Worm (Caenorhabditis elegans) whole organism, early embryonic: ENCODE data around the gene csp-1.

ENCODE experiments used
- B0310.2 ChIP-seq: sonication (generic microtip); optimal IDR thresholded peaks from 2 replicates; lab custom pipeline; 2016; ENCODE audit warnings: mild to moderate bottlenecking, missing genetic modification characterization, missing compliant biosample characterization
- F13C5.2 ChIP-seq: sonication (generic microtip); optimal IDR thresholded peaks from 2 replicates; lab custom pipeline; 2017; ENCODE audit warnings: mild to moderate bottlenecking, missing genetic modification characterization, inconsistent platforms, missing compliant biosample characterization
- aly-1 ChIP-seq: sonication (generic microtip); optimal IDR thresholded peaks from 2 replicates; lab custom pipeline; 2016; ENCODE audit warnings: missing genetic modification characterization, missing compliant biosample characterization
- ama-1 ChIP-seq: fragments of 150-350 bp; optimal IDR thresholded peaks from 2 replicates; lab custom pipeline; 2014
- ceh-13 ChIP-seq: fragments of 200-800 bp; sonication (Bioruptor generic); optimal IDR thresholded peaks from 2 replicates; lab custom pipeline; 2018; ENCODE audit warnings: mild to moderate bottlenecking, missing genetic modification characterization, missing compliant biosample characterization
- ceh-36 ChIP-seq: sonication (generic microtip); optimal IDR thresholded peaks from 2 replicates; lab custom pipeline; 2016; ENCODE audit warnings: missing genetic modification characterization, inconsistent platforms, missing compliant biosample characterization
- ets-7 ChIP-seq: sonication (generic microtip); optimal IDR thresholded peaks from 2 replicates; lab custom pipeline; 2016; ENCODE audit warnings: missing genotype, missing genetic modification characterization, missing compliant biosample characterization
- flt-1 ChIP-seq: fragments of 200-800 bp; sonication (Bioruptor generic); IDR thresholded peaks from 2 replicates; pipeline ENCODE4 v1.3.6; 2022; ENCODE audit warnings: missing genetic modification characterization, missing compliant biosample characterization
- hmbx-1 ChIP-seq: sonication (generic microtip); optimal IDR thresholded peaks from 2 replicates; lab custom pipeline; 2016; ENCODE audit warnings: mild to moderate bottlenecking, missing genetic modification characterization, missing compliant biosample characterization
- hmg-4 ChIP-seq: fragments of 200-800 bp; sonication (Bioruptor generic); optimal IDR thresholded peaks from 2 replicates; lab custom pipeline; 2018; ENCODE audit warnings: mild to moderate bottlenecking, missing genetic modification characterization, missing compliant biosample characterization
- hnd-1 ChIP-seq: sonication (generic microtip); optimal IDR thresholded peaks from 2 replicates; lab custom pipeline; 2016; ENCODE audit warnings: missing genetic modification characterization, missing compliant biosample characterization
- pes-1 ChIP-seq: fragments of 200-800 bp; sonication (Bioruptor generic); IDR thresholded peaks from 2 replicates; pipeline ENCODE4 v1.3.6; 2022; ENCODE audit warnings: missing genetic modification reagents, missing genetic modification characterization, missing compliant biosample characterization
- scrt-1 ChIP-seq: fragments of 200-800 bp; sonication (Bioruptor generic); IDR thresholded peaks from 2 replicates; pipeline ENCODE4 v1.3.6; 2022; ENCODE audit warnings: missing genetic modification characterization, missing compliant biosample characterization
- sea-1 ChIP-seq: fragments of 200-800 bp; sonication (Bioruptor generic); conservative IDR thresholded peaks from 2 replicates; pipeline ENCODE4 v1.3.6; 2022; ENCODE audit warnings: missing genetic modification characterization, missing compliant biosample characterization
- tbx-11 ChIP-seq: fragments of 200-800 bp; sonication (Bioruptor generic); IDR thresholded peaks from 2 replicates; pipeline ENCODE4 v1.3.6; 2022; ENCODE audit warnings: missing genetic modification characterization, missing compliant biosample characterization
- tbx-37 ChIP-seq: fragments of 200-800 bp; sonication (Bioruptor generic); conservative IDR thresholded peaks from 2 replicates; pipeline ENCODE4 v1.3.6; 2022; ENCODE audit warnings: missing genetic modification reagents, missing genetic modification characterization, missing compliant biosample characterization
- tra-4 ChIP-seq: sonication (generic microtip); optimal IDR thresholded peaks from 2 replicates; lab custom pipeline; 2017; ENCODE audit warnings: missing genetic modification characterization, missing compliant biosample characterization

The csp-1 gene

DNA sequence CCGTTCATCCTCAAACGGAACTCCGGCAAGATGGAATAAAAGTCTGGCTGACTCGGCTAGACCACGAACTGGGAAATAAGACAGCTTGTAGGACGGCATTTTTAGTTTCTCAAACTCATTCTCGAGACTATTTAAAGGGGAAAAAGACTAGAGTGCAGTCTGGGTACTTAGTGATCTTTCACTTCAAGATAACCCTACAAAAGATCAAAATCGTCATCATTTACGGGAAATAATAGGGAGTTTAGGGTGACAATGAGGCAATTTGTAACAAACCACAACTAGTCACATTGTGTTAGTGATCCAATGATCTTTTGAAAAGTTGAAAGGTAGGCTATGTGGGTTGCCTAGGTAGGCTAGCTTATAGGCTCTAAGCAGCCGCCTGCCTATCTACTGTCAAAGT lies 15.0 kb downstream of the csp-1 start, which contains the start of gene gst-14:
gst-14 (minus strand) TSS at position 101 of the 400 bp plus-strand sequence.
- no peak for TF ChIP-seq ceh-36 (tag; lab: Kevin White, UChicago)
- TF ChIP-seq hnd-1 (tag; lab: Kevin White, UChicago), result no peak
- no peak for TF ChIP-seq sea-1 (GFP tag; lab: Robert Waterston, UW)
- no peak for TF ChIP-seq tbx-37 (GFP tag; lab: Robert Waterston, UW)
- no peak for TF ChIP-seq F13C5.2 (tag; lab: Kevin White, UChicago)
- no peak for TF ChIP-seq tra-4 (tag; lab: Kevin White, UChicago)
- no peak for TF ChIP-seq ets-7 (tag; lab: Kevin White, UChicago)
- TF ChIP-seq ceh-13, result no peak
- no peak for TF ChIP-seq aly-1
- no peak for TF ChIP-seq flt-1 (GFP tag; lab: Robert Waterston, UW)
- TF ChIP-seq ama-1, result no peak
- no peak for TF ChIP-seq pes-1 (GFP tag; lab: Robert Waterston, UW)
- no peak for TF ChIP-seq tbx-11 (GFP tag; lab: Robert Waterston, UW)
- no peak for TF ChIP-seq scrt-1 (GFP tag; lab: Robert Waterston, UW)
- no peak for TF ChIP-seq hmg-4 (GFP tag; lab: Kevin White, UChicago)

DNA sequence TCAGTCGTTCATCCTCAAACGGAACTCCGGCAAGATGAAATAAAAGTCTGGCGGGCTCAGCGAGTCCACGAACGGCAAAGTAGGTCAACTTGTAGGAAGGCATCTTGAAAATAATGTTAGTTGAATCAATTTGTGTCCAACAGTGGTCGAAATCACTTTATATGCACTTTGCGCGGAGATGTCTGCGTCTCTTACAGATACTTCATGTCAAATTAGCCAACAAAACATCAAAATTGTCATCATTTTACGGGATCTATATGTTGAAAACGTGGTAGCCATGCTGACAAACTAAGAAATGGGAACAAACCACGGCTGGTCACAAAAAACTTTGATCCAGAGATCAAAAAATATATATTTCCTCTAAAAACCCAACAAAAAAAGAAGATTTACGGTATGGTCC lies 16.8 kb downstream of the csp-1 start, which contains the start of gene gst-12:
gst-12 (minus strand) TSS at position 254 of the 400 bp plus-strand sequence.
- TF ChIP-seq hmg-4 (GFP tag; lab: Kevin White, UChicago), result no peak

DNA sequence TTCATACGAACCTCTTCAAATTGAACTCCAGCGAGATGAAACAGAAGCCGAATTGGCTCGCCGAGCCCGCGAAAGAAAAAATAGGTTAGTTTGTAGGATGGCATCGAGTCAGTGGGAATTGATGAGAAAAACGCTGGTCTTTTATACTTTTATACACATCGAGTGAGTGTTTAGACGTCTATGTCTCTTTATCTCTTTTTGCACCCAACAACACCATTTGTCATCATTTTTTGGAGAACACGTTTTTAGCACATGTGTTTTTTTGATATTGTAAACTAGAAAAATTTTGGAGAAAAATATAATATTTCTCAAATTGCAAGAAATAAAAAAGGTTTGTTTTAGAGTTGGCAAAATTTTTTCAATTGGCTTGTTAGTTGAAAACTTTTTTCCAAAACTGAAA lies 23.3 kb downstream of the csp-1 start, which contains the start of gene gst-16:
gst-16 (minus strand) TSS at position 111 of the 400 bp plus-strand sequence.
- no peak for TF ChIP-seq B0310.2 (tag; lab: Kevin White, UChicago)
- no peak for TF ChIP-seq flt-1 (GFP tag; lab: Robert Waterston, UW)
- no peak for TF ChIP-seq ceh-13
- TF ChIP-seq aly-1, result no peak
- no peak for TF ChIP-seq hmg-4 (GFP tag; lab: Kevin White, UChicago)
- no peak for TF ChIP-seq ceh-36 (tag; lab: Kevin White, UChicago)
- TF ChIP-seq hnd-1 (tag; lab: Kevin White, UChicago), result no peak
- no peak for TF ChIP-seq hmbx-1 (tag; lab: Kevin White, UChicago)
- TF ChIP-seq ama-1, result no peak
- TF ChIP-seq tbx-37 (GFP tag; lab: Robert Waterston, UW), result no peak
- TF ChIP-seq ets-7 (tag; lab: Kevin White, UChicago), result no peak
- TF ChIP-seq pes-1 (GFP tag; lab: Robert Waterston, UW), result no peak
- TF ChIP-seq tbx-11 (GFP tag; lab: Robert Waterston, UW), result no peak
- no peak for TF ChIP-seq sea-1 (GFP tag; lab: Robert Waterston, UW)

DNA sequence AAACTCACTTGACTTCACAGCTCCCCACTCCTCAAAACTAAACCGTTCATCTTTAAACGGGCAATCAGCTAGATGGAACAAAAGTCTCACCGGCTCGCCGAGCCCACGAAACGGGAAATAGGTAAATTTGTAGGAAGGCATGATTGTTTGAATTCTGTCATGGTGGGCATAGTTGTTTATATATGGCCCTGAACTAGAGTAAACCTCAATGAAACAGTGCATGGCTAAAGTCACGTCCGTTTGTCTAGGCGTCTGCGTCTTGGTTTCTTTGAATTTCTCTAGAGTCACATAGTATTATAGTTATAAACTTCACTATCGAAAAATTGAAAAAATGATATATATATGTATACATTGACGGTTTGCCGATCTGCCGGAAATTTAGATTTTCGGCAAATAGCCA lies 26.0 kb downstream of the csp-1 start, which contains the start of gene gst-19:
gst-19 (minus strand) TSS at position 145 of the 400 bp plus-strand sequence.
- TF ChIP-seq ama-1, result no peak
- TF ChIP-seq aly-1, result no peak
- TF ChIP-seq hmbx-1 (tag; lab: Kevin White, UChicago), result no peak
- no peak for TF ChIP-seq ets-7 (tag; lab: Kevin White, UChicago)
- no peak for TF ChIP-seq F13C5.2 (tag; lab: Kevin White, UChicago)
- TF ChIP-seq flt-1 (GFP tag; lab: Robert Waterston, UW), result no peak
- TF ChIP-seq hmg-4 (GFP tag; lab: Kevin White, UChicago), result no peak
- TF ChIP-seq tbx-37 (GFP tag; lab: Robert Waterston, UW), result no peak
- TF ChIP-seq ceh-36 (tag; lab: Kevin White, UChicago), result no peak
- TF ChIP-seq B0310.2 (tag; lab: Kevin White, UChicago), result no peak
- no peak for TF ChIP-seq tbx-11 (GFP tag; lab: Robert Waterston, UW)
- TF ChIP-seq hnd-1 (tag; lab: Kevin White, UChicago), result no peak
- no peak for TF ChIP-seq tra-4 (tag; lab: Kevin White, UChicago)

DNA sequence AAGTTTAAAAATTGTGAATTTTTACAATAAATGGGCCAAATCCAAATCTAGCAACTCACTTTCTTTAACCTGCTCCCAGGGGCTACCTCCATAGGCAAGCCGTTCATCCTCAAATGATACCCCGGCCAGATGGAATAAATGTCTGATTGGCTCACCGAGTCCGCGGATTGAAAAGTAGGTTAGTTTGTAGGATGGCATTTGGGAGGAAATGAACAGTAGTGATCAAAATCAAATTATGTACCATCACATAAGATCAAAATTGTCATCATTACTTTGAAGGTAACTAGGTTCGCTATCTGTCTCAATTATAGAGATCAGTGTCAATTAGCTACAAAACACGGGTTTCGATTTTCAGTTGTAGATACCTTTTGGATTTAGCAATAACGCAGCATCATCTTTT lies 29.7 kb downstream of the csp-1 start, which contains the start of the genes gst-17 and gst-18:
gst-17 (minus strand) TSS at position 101 of the 400 bp plus-strand sequence.
gst-18 (minus strand) TSS at position 198 of the 400 bp plus-strand sequence.
- no peak for TF ChIP-seq tbx-37 (GFP tag; lab: Robert Waterston, UW)
- TF ChIP-seq tbx-11 (GFP tag; lab: Robert Waterston, UW), result no peak
- TF ChIP-seq B0310.2 (tag; lab: Kevin White, UChicago), result no peak
- TF ChIP-seq sea-1 (GFP tag; lab: Robert Waterston, UW), result no peak
- TF ChIP-seq ets-7 (tag; lab: Kevin White, UChicago), result no peak
- no peak for TF ChIP-seq hnd-1 (tag; lab: Kevin White, UChicago)
- no peak for TF ChIP-seq hmbx-1 (tag; lab: Kevin White, UChicago)
- no peak for TF ChIP-seq F13C5.2 (tag; lab: Kevin White, UChicago)
- TF ChIP-seq hmg-4 (GFP tag; lab: Kevin White, UChicago), result no peak
- TF ChIP-seq ceh-36 (tag; lab: Kevin White, UChicago), result no peak
- TF ChIP-seq flt-1 (GFP tag; lab: Robert Waterston, UW), result no peak
- TF ChIP-seq tra-4 (tag; lab: Kevin White, UChicago), result no peak
- no peak for TF ChIP-seq ama-1
- TF ChIP-seq aly-1, result no peak
- no peak for TF ChIP-seq scrt-1 (GFP tag; lab: Robert Waterston, UW)
- no peak for TF ChIP-seq ceh-13
- TF ChIP-seq pes-1 (GFP tag; lab: Robert Waterston, UW), result no peak

DNA sequence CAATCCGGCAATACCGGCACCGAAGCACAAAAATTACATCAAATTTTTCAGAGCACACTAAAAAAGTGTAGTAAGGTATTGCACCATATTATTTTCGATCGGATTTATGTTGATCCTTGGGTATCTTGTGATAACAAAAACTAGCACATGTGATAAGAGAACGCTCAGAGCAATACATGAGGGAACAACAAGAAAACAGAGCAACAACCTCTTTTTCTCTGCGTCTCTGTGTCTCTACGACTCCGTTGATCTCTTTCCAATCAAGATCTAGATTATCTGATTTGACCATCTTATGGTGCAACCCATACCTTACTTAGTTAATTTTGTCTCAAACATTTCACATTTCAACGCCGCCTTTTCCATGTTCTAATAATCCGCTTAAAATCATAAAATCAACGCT lies 31.2 kb downstream of the csp-1 start, which contains the start of gene tag-10:
tag-10 (plus strand) TSS at position 347 of the 400 bp plus-strand sequence.
- TF ChIP-seq tbx-37 (GFP tag; lab: Robert Waterston, UW) (no peak), ama-1 (no peak), aly-1 (no peak), ceh-36 (tag; lab: Kevin White, UChicago) (no peak), scrt-1 (GFP tag; lab: Robert Waterston, UW) (no peak), ceh-13 (no peak), hnd-1 (tag; lab: Kevin White, UChicago) (no peak), F13C5.2 (tag; lab: Kevin White, UChicago) (no peak), tra-4 (tag; lab: Kevin White, UChicago) (no peak), pes-1 (GFP tag; lab: Robert Waterston, UW) (no peak)

DNA sequence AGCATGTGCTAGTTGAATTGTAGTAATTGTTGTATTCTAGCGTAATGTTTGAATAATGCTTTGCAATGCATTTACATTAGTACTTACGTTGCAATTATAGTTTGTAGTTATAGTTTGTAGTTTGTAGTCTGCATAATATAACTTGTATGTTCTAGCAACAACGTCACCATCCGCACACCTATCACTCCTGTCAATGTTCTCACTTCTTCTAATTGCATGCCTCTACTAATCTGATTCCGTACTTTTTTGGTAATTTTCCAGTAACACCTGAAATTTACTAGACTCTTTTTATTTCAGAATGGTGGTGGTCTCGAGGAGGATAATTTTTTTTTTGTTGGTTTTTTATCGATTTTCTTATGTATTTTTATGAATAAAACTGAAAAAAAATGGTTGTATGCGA lies 35.6 kb downstream of the csp-1 start:
- no peak for TF ChIP-seq tbx-11 (GFP tag; lab: Robert Waterston, UW)
- no peak for TF ChIP-seq ama-1
- no peak for TF ChIP-seq ceh-36 (tag; lab: Kevin White, UChicago)
- TF ChIP-seq B0310.2 (tag; lab: Kevin White, UChicago), result peak; percentile 10
- no peak for TF ChIP-seq F13C5.2 (tag; lab: Kevin White, UChicago)
